Worm (Caenorhabditis elegans): ENCODE results near the gene glb-19.

- TF ChIP-seq nfya-1 (tag; optimal IDR thresholded peaks at IDR 0.05; ENCODE audit: insufficient read depth) (no peak), nhr-77 (tag; optimal IDR thresholded peaks at IDR 0.05) (no peak), fos-1 (tag; optimal IDR thresholded peaks at IDR 0.05) (no peak), ama-1 (optimal IDR thresholded peaks at IDR 0.05) (no peak), aly-2 (tag; optimal IDR thresholded peaks at IDR 0.05) (no peak), ztf-4 (tag; optimal IDR thresholded peaks at IDR 0.05) (no peak), sea-2 (GFP tag; optimal IDR thresholded peaks at IDR 0.05) (no peak)
Measured at ce11 chrIV:10602644-10603043, 51.3 kb downstream of the glb-19 start, which contains the start of gene R09H10.2.

All from whole organism, L3 larva.